Worm (Caenorhabditis elegans) whole organism, late embryonic: ENCODE measurements around the gene col-36.

Source experiments
- C08G9.2 ChIP-seq: sonication (generic microtip); optimal IDR thresholded peaks from 2 replicates; lab custom pipeline; 2016; ENCODE audit warnings: mild to moderate bottlenecking, missing genetic modification characterization, moderate library complexity, missing compliant biosample characterization
- C38D4.7 ChIP-seq: fragments of 200-800 bp; sonication (Bioruptor generic); optimal IDR thresholded peaks from 2 replicates; lab custom pipeline; 2018; ENCODE audit warnings: mild to moderate bottlenecking, missing genetic modification characterization, moderate library complexity, missing compliant biosample characterization
- T23F11.4 ChIP-seq: fragments of 200-800 bp; sonication (Bioruptor generic); optimal IDR thresholded peaks from 2 replicates; lab custom pipeline; 2018; ENCODE audit warnings: mild to moderate bottlenecking, missing genetic modification characterization, missing compliant biosample characterization
- Y22D7AL.16 ChIP-seq: sonication (generic microtip); optimal IDR thresholded peaks from 2 replicates; lab custom pipeline; 2016; ENCODE audit warnings: missing genetic modification characterization, missing compliant biosample characterization
- ama-1 ChIP-seq: fragments of 150-350 bp; optimal IDR thresholded peaks from 2 replicates; lab custom pipeline; 2014
- ceh-14 ChIP-seq: sonication (generic microtip); optimal IDR thresholded peaks from 2 replicates; lab custom pipeline; 2016; ENCODE audit warnings: missing genotype, missing genetic modification characterization, missing compliant biosample characterization
- ceh-18 ChIP-seq: sonication (generic microtip); optimal IDR thresholded peaks from 2 replicates; lab custom pipeline; 2016; ENCODE audit warnings: missing genetic modification characterization, missing compliant biosample characterization
- ceh-19 ChIP-seq: fragments of 200-800 bp; sonication (Bioruptor generic); optimal IDR thresholded peaks from 2 replicates; lab custom pipeline; 2018; ENCODE audit warnings: mild to moderate bottlenecking, missing genetic modification characterization, missing compliant biosample characterization
- ceh-2 ChIP-seq: sonication (generic microtip); optimal IDR thresholded peaks from 2 replicates; lab custom pipeline; 2016; ENCODE audit warnings: missing genotype, missing genetic modification characterization, missing compliant biosample characterization
- ceh-22 ChIP-seq: sonication (generic microtip); optimal IDR thresholded peaks from 2 replicates; lab custom pipeline; 2017; ENCODE audit warnings: missing biosample characterization, missing genetic modification characterization
- ceh-24 ChIP-seq: sonication (generic microtip); optimal IDR thresholded peaks from 2 replicates; lab custom pipeline; 2016; ENCODE audit warnings: mild to moderate bottlenecking, missing genetic modification characterization, missing compliant biosample characterization
- ceh-30 ChIP-seq: fragments of 150-350 bp; optimal IDR thresholded peaks from 2 replicates; lab custom pipeline; 2014; ENCODE audit warnings: missing biosample characterization, missing genetic modification characterization
- ceh-31 ChIP-seq: sonication (generic microtip); optimal IDR thresholded peaks from 2 replicates; lab custom pipeline; 2016; ENCODE audit warnings: missing genetic modification characterization, missing compliant biosample characterization
- ceh-34 ChIP-seq: sonication (generic microtip); optimal IDR thresholded peaks from 2 replicates; lab custom pipeline; 2016; ENCODE audit warnings: mild to moderate bottlenecking, missing genetic modification characterization, missing compliant biosample characterization
- ceh-48 ChIP-seq: sonication (generic microtip); optimal IDR thresholded peaks from 2 replicates; lab custom pipeline; 2016; ENCODE audit warnings: missing genetic modification characterization, inconsistent platforms, missing compliant biosample characterization
- ceh-6 ChIP-seq: fragments of 200-800 bp; sonication (Bioruptor generic); optimal IDR thresholded peaks from 2 replicates; lab custom pipeline; 2018; ENCODE audit warnings: mild to moderate bottlenecking, missing genetic modification characterization, missing compliant biosample characterization
- ceh-9 ChIP-seq: sonication (generic microtip); optimal IDR thresholded peaks from 2 replicates; lab custom pipeline; 2016; ENCODE audit warnings: mild to moderate bottlenecking, missing genetic modification characterization, inconsistent platforms, missing compliant biosample characterization
- che-1 ChIP-seq: sonication (generic microtip); optimal IDR thresholded peaks from 2 replicates; lab custom pipeline; 2016; ENCODE audit warnings: mild to moderate bottlenecking, missing genetic modification characterization, missing compliant biosample characterization
- dmd-4 ChIP-seq: sonication (generic microtip); optimal IDR thresholded peaks from 2 replicates; lab custom pipeline; 2016; ENCODE audit warnings: borderline replicate concordance, missing genetic modification characterization, missing compliant biosample characterization
- dve-1 ChIP-seq: sonication (generic microtip); optimal IDR thresholded peaks from 2 replicates; lab custom pipeline; 2017; ENCODE audit warnings: antibody characterized with exemption, mild to moderate bottlenecking, missing genetic modification characterization, missing compliant biosample characterization
- elt-2 ChIP-seq: sonication (generic microtip); optimal IDR thresholded peaks from 2 replicates; lab custom pipeline; 2016; ENCODE audit warnings: missing genetic modification reagents, missing genetic modification characterization, missing compliant biosample characterization
- elt-4 ChIP-seq: sonication (generic microtip); optimal IDR thresholded peaks from 2 replicates; lab custom pipeline; 2016; ENCODE audit warnings: missing genetic modification characterization, missing compliant biosample characterization
- ets-4 ChIP-seq: sonication (generic microtip); optimal IDR thresholded peaks from 2 replicates; lab custom pipeline; 2016; ENCODE audit warnings: missing genetic modification characterization, missing compliant biosample characterization
- fax-1 ChIP-seq: sonication (generic microtip); optimal IDR thresholded peaks from 2 replicates; lab custom pipeline; 2016; ENCODE audit warnings: missing genotype, missing genetic modification characterization, missing compliant biosample characterization
- fkh-10 ChIP-seq: fragments of 150-350 bp; optimal IDR thresholded peaks from 2 replicates; lab custom pipeline; 2014; ENCODE audit warnings: missing biosample characterization, missing genetic modification reagents, missing genetic modification characterization
- gmeb-2 ChIP-seq: sonication (generic microtip); optimal IDR thresholded peaks from 2 replicates; lab custom pipeline; 2016; ENCODE audit warnings: missing genetic modification characterization, inconsistent platforms, missing compliant biosample characterization
- hlh-30 ChIP-seq: sonication (generic microtip); optimal IDR thresholded peaks from 2 replicates; lab custom pipeline; 2017; ENCODE audit warnings: antibody characterized with exemption, missing genetic modification characterization, missing compliant biosample characterization; ENCODE audit not compliant: insufficient read depth
- hlh-8 ChIP-seq: sonication (generic microtip); optimal IDR thresholded peaks from 2 replicates; lab custom pipeline; 2016; ENCODE audit warnings: missing genotype, missing genetic modification characterization, missing compliant biosample characterization
- lim-6 ChIP-seq: sonication (generic microtip); optimal IDR thresholded peaks from 2 replicates; lab custom pipeline; 2016; ENCODE audit warnings: missing genetic modification characterization, missing compliant biosample characterization
- madf-2 ChIP-seq: sonication (generic microtip); optimal IDR thresholded peaks from 2 replicates; lab custom pipeline; 2017; ENCODE audit warnings: missing genetic modification characterization, missing compliant biosample characterization
- nfya-1 ChIP-seq: sonication (generic microtip); optimal IDR thresholded peaks from 2 replicates; lab custom pipeline; 2017; ENCODE audit warnings: missing genetic modification characterization, mild to moderate bottlenecking, missing compliant biosample characterization, antibody characterized with exemption, moderate library complexity
- nhr-11 ChIP-seq: fragments of 150-350 bp; optimal IDR thresholded peaks from 2 replicates; lab custom pipeline; 2014; ENCODE audit warnings: missing biosample characterization, missing genetic modification characterization
- nhr-232 ChIP-seq: sonication (generic microtip); optimal IDR thresholded peaks from 2 replicates; lab custom pipeline; 2016; ENCODE audit warnings: missing genetic modification characterization, missing compliant biosample characterization
- npax-4 ChIP-seq: sonication (generic microtip); optimal IDR thresholded peaks from 2 replicates; lab custom pipeline; 2016; ENCODE audit warnings: missing genetic modification characterization, missing compliant biosample characterization
- odd-2 ChIP-seq: sonication (generic microtip); optimal IDR thresholded peaks from 2 replicates; lab custom pipeline; 2017; ENCODE audit warnings: antibody characterized with exemption, mild to moderate bottlenecking, missing genetic modification characterization, missing compliant biosample characterization
- pag-3 ChIP-seq: sonication (generic microtip); optimal IDR thresholded peaks from 2 replicates; lab custom pipeline; 2016; ENCODE audit warnings: missing compliant biosample characterization, missing genetic modification characterization, borderline replicate concordance
- pat-9 ChIP-seq: fragments of 200-800 bp; sonication (Bioruptor generic); optimal IDR thresholded peaks from 2 replicates; lab custom pipeline; 2018; ENCODE audit warnings: mild to moderate bottlenecking, missing genetic modification characterization, moderate library complexity, missing compliant biosample characterization
- pqm-1 ChIP-seq: sonication (generic microtip); optimal IDR thresholded peaks from 2 replicates; lab custom pipeline; 2016; ENCODE audit warnings: missing genetic modification characterization, missing compliant biosample characterization
- pros-1 ChIP-seq: fragments of 150-350 bp; optimal IDR thresholded peaks from 2 replicates; lab custom pipeline; 2014; ENCODE audit warnings: missing biosample characterization, missing genetic modification reagents, missing genetic modification characterization
- ref-2 ChIP-seq: sonication (generic microtip); optimal IDR thresholded peaks from 2 replicates; lab custom pipeline; 2016; ENCODE audit warnings: missing genetic modification characterization, missing compliant biosample characterization
- rnt-1 ChIP-seq: sonication (generic microtip); optimal IDR thresholded peaks from 2 replicates; lab custom pipeline; 2016; ENCODE audit warnings: missing genetic modification characterization, missing compliant biosample characterization
- sdc-2 ChIP-seq: sonication (generic microtip); optimal IDR thresholded peaks from 2 replicates; lab custom pipeline; 2016; ENCODE audit warnings: missing genotype, missing genetic modification characterization, missing compliant biosample characterization
- syd-9 ChIP-seq: sonication (generic microtip); optimal IDR thresholded peaks from 2 replicates; lab custom pipeline; 2016; ENCODE audit warnings: mild to moderate bottlenecking, missing genetic modification characterization, moderate library complexity, missing compliant biosample characterization
- tbx-2 ChIP-seq: sonication (generic microtip); optimal IDR thresholded peaks from 2 replicates; lab custom pipeline; 2016; ENCODE audit warnings: missing genetic modification characterization, missing compliant biosample characterization
- ttx-3 ChIP-seq: sonication (generic microtip); optimal IDR thresholded peaks from 2 replicates; lab custom pipeline; 2016; ENCODE audit warnings: missing genetic modification reagents, missing genetic modification characterization, missing compliant biosample characterization
- unc-42 ChIP-seq: sonication (generic microtip); optimal IDR thresholded peaks from 2 replicates; lab custom pipeline; 2016; ENCODE audit warnings: missing genotype, missing genetic modification characterization, missing compliant biosample characterization
- unc-55 ChIP-seq: sonication (generic microtip); optimal IDR thresholded peaks from 2 replicates; lab custom pipeline; 2017; ENCODE audit warnings: missing biosample characterization, missing genetic modification reagents, missing genetic modification characterization
- unc-86 ChIP-seq: sonication (generic microtip); optimal IDR thresholded peaks from 2 replicates; lab custom pipeline; 2016; ENCODE audit warnings: missing genetic modification characterization, missing compliant biosample characterization
- zip-5 ChIP-seq: sonication (generic microtip); optimal IDR thresholded peaks from 2 replicates; lab custom pipeline; 2016; ENCODE audit warnings: missing genetic modification characterization, missing compliant biosample characterization
- ztf-16 ChIP-seq: sonication (generic microtip); optimal IDR thresholded peaks from 2 replicates; lab custom pipeline; 2017; ENCODE audit warnings: missing genetic modification characterization, missing compliant biosample characterization

Gene col-36

DNA sequence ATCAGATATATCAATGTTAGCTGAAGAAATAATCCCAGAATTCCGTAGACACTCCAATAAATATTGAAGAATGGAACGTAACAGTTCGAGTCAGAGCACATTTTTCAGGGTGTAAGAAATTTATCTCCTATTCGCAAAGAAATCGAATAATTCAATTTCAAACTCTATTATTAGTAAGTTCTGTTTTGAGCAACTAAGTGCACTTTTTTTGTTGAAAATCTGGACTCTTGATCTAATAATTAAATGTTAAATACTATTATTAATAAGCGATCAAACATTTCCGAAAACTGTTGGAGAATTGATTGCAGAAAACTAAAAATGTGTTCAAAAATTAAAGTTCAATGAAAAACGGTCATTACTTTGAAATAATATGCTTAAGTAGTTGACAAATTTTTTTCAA is 34.5 kb upstream of the col-36 start, which contains the start of gene srd-56:
TSS of gene srd-56 (minus strand) at position 101 of the 400 bp plus-strand sequence.
- no peak for TF ChIP-seq gmeb-2 (tag; lab: Kevin White, UChicago)
- no peak for TF ChIP-seq ttx-3
- TF ChIP-seq ztf-16 (tag; lab: Kevin White, UChicago) = no peak
- TF ChIP-seq nhr-11 (tag; lab: Kevin White, UChicago) = no peak
- no peak for TF ChIP-seq ceh-24 (tag; lab: Kevin White, UChicago)

DNA sequence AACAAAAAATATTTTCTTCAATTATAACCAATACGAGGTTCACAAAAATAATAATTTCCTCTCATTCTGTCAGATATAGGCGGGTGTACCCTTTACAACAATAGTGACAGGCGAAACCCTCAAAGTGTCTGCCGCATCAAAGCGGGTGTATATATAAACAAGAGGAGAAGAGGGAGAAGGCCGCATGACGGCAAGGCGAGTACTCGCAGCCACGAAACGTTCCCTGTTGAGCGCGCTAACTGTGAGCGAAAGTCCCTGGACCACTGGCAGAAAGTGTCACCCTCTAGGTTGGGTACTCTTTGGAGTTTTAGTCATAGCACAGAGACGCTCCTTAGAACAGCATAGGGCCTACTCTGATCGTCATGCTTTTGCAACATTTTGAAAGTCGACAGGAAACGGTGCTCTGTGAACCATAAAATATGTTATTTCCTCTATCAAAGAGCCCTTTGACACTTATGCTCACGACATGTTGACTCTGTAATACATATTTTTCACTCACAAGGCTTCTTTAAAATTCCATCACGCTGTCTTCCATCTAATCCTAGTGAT is 31.5 kb upstream of the col-36 start, which contains the start of gene pcrg-1:
TSS of gene pcrg-1 (plus strand) at position 499 of the 549 bp plus-strand sequence.
- peak; percentile 44 for TF ChIP-seq hlh-8
- TF ChIP-seq nhr-232 = peak; percentile 73
- peak; percentile 76 for TF ChIP-seq ceh-18 (tag; lab: Kevin White, UChicago)
- TF ChIP-seq dve-1 (tag; lab: Kevin White, UChicago) = peak; percentile 88
- peak; percentile 74 for TF ChIP-seq ceh-48 (tag; lab: Kevin White, UChicago)
- no peak for TF ChIP-seq nhr-11 (tag; lab: Kevin White, UChicago)
- TF ChIP-seq elt-4 = no peak
- peak; percentile 89 for TF ChIP-seq ztf-16 (tag; lab: Kevin White, UChicago)
- peak; percentile 85 for TF ChIP-seq madf-2
- TF ChIP-seq pag-3 (tag; lab: Kevin White, UChicago) = peak; percentile 8
- peak; percentile 45 for TF ChIP-seq zip-5 (tag; lab: Kevin White, UChicago)
- peak; percentile 71 for TF ChIP-seq ceh-31 (tag; lab: Kevin White, UChicago)
- peak; percentile 88 for TF ChIP-seq pat-9 (tag; lab: Kevin White, UChicago)
- peak; percentile 84 for TF ChIP-seq ceh-34 (tag; lab: Kevin White, UChicago)
- TF ChIP-seq hlh-30 (tag; lab: Kevin White, UChicago) = peak; percentile 73
- TF ChIP-seq gmeb-2 (tag; lab: Kevin White, UChicago) = peak; percentile 78
- TF ChIP-seq rnt-1 = peak; percentile 87
- TF ChIP-seq ceh-6 (GFP tag; lab: Kevin White, UChicago) = peak; percentile 86
- TF ChIP-seq lim-6 (tag; lab: Kevin White, UChicago) = peak; percentile 90
- TF ChIP-seq ceh-2 (tag; lab: Kevin White, UChicago) = peak; percentile 78
- TF ChIP-seq ceh-30 (tag; lab: Kevin White, UChicago) = no peak
- peak; percentile 75 for TF ChIP-seq fax-1
- no peak for TF ChIP-seq unc-55 (GFP tag; lab: Kevin White, UChicago)
- peak; percentile 69 for TF ChIP-seq sdc-2
- peak; percentile 91 for TF ChIP-seq ceh-14
- TF ChIP-seq fkh-10 = no peak
- TF ChIP-seq T23F11.4 = peak; percentile 88
- TF ChIP-seq dmd-4 = peak; percentile 79
- no peak for TF ChIP-seq ama-1 (lab: Kevin White, UChicago)
- TF ChIP-seq che-1 = peak; percentile 91
- TF ChIP-seq pqm-1 (tag; lab: Kevin White, UChicago) = peak; percentile 61
- peak; percentile 52 for TF ChIP-seq ets-4 (tag; lab: Kevin White, UChicago)
- peak; percentile 90 for TF ChIP-seq elt-2
- peak; percentile 74 for TF ChIP-seq ceh-24 (tag; lab: Kevin White, UChicago)
- peak; percentile 74 for TF ChIP-seq syd-9 (tag; lab: Kevin White, UChicago)
- peak; percentile 84 for TF ChIP-seq npax-4 (tag; lab: Kevin White, UChicago)
- peak; percentile 85 for TF ChIP-seq tbx-2 (tag; lab: Kevin White, UChicago)
- peak; percentile 84 for TF ChIP-seq Y22D7AL.16 (tag; lab: Kevin White, UChicago)
- TF ChIP-seq odd-2 = no peak
- peak; percentile 77 for TF ChIP-seq ref-2 (tag; lab: Kevin White, UChicago)
- no peak for TF ChIP-seq pros-1 (tag; lab: Kevin White, UChicago)
- no peak for TF ChIP-seq ceh-22 (tag; lab: Kevin White, UChicago)
- peak; percentile 76 for TF ChIP-seq C08G9.2
- peak; percentile 90 for TF ChIP-seq ceh-19 (GFP tag; lab: Kevin White, UChicago)
- peak; percentile 72 for TF ChIP-seq ceh-9 (tag; lab: Kevin White, UChicago)
- peak; percentile 35 for TF ChIP-seq unc-42 (tag; lab: Kevin White, UChicago)
- peak; percentile 77 for TF ChIP-seq ttx-3
- TF ChIP-seq nfya-1 (tag; lab: Kevin White, UChicago) = peak; percentile 45
- TF ChIP-seq C38D4.7 = peak; percentile 87
- peak; percentile 75 for TF ChIP-seq unc-86 (tag; lab: Kevin White, UChicago)
